Worm (Caenorhabditis elegans) whole organism, L2 larva: ENCODE data around the gene Y51H7BR.4.

Experiments used
- ZK546.5 ChIP-seq: sonication (generic microtip); optimal IDR thresholded peaks from 2 replicates; lab custom pipeline; 2017; ENCODE audit warnings: missing biosample characterization, missing genetic modification characterization
- ama-1 ChIP-seq: fragments of 150-350 bp; optimal IDR thresholded peaks from 2 replicates; lab custom pipeline; 2018; ENCODE audit warnings: inconsistent platforms
- blmp-1 ChIP-seq: sonication (generic microtip); optimal IDR thresholded peaks from 2 replicates; lab custom pipeline; 2017; ENCODE audit warnings: missing genetic modification characterization, mild to moderate bottlenecking, missing compliant biosample characterization, antibody characterized with exemption, moderate library complexity; ENCODE audit not compliant: insufficient read depth
- ceh-16 ChIP-seq: fragments of 150-350 bp; optimal IDR thresholded peaks from 2 replicates; lab custom pipeline; 2014; ENCODE audit warnings: missing biosample characterization, missing genetic modification characterization
- ceh-82 ChIP-seq: fragments of 150-350 bp; optimal IDR thresholded peaks from 2 replicates; lab custom pipeline; 2014; ENCODE audit warnings: missing biosample characterization, missing genetic modification characterization
- crh-2 ChIP-seq: sonication (generic microtip); optimal IDR thresholded peaks from 2 replicates; lab custom pipeline; 2017; ENCODE audit warnings: missing biosample characterization, missing genetic modification characterization
- dmd-4 ChIP-seq: sonication (generic microtip); optimal IDR thresholded peaks from 2 replicates; lab custom pipeline; 2017; ENCODE audit warnings: missing biosample characterization, missing genetic modification characterization
- elt-3 ChIP-seq: sonication (generic microtip); optimal IDR thresholded peaks from 2 replicates; lab custom pipeline; 2017; ENCODE audit warnings: missing biosample characterization, missing genetic modification characterization
- fos-1 ChIP-seq: fragments of 150-350 bp; optimal IDR thresholded peaks from 2 replicates; lab custom pipeline; 2014; ENCODE audit warnings: missing biosample characterization, missing genetic modification characterization
- gmeb-1 ChIP-seq: fragments of 150-350 bp; optimal IDR thresholded peaks from 2 replicates; lab custom pipeline; 2014; ENCODE audit warnings: missing biosample characterization, missing genetic modification characterization
- lin-11 ChIP-seq: fragments of 150-350 bp; sonication (generic microtip); optimal IDR thresholded peaks from 2 replicates; lab custom pipeline; 2014; ENCODE audit warnings: missing biosample characterization, missing genetic modification characterization, inconsistent platforms, mixed read lengths
- lin-13 ChIP-seq: fragments of 150-350 bp; optimal IDR thresholded peaks from 2 replicates; lab custom pipeline; 2014; ENCODE audit warnings: missing biosample characterization, missing genetic modification reagents, missing genetic modification characterization
- lin-39 ChIP-seq: fragments of 150-350 bp; optimal IDR thresholded peaks from 2 replicates; lab custom pipeline; 2014; ENCODE audit warnings: missing biosample characterization, missing genetic modification reagents, missing genetic modification characterization
- nhr-10 ChIP-seq: sonication (generic microtip); optimal IDR thresholded peaks from 2 replicates; lab custom pipeline; 2017; ENCODE audit warnings: missing biosample characterization, missing genetic modification characterization
- nhr-12 ChIP-seq: fragments of 150-350 bp; optimal IDR thresholded peaks from 2 replicates; lab custom pipeline; 2014; ENCODE audit warnings: missing biosample characterization, missing genetic modification characterization
- nhr-23 ChIP-seq: fragments of 150-350 bp; optimal IDR thresholded peaks from 2 replicates; lab custom pipeline; 2014; ENCODE audit warnings: missing biosample characterization, missing genetic modification reagents, missing genetic modification characterization
- nhr-77 ChIP-seq: fragments of 150-350 bp; optimal IDR thresholded peaks from 2 replicates; lab custom pipeline; 2014; ENCODE audit warnings: missing biosample characterization, missing genetic modification characterization
- sem-4 ChIP-seq: fragments of 150-350 bp; optimal IDR thresholded peaks from 2 replicates; lab custom pipeline; 2014; ENCODE audit warnings: missing biosample characterization, missing genetic modification reagents, missing genetic modification characterization
- skn-1 ChIP-seq: sonication (generic microtip); optimal IDR thresholded peaks from 2 replicates; lab custom pipeline; 2017; ENCODE audit warnings: missing biosample characterization, missing genetic modification characterization
- sma-9 ChIP-seq, 2 experiments: fragments of 150-350 bp in 1 of 2; sonication (generic microtip) in 1 of 2; optimal IDR thresholded peaks; 2 replicates each; lab custom pipeline; 2014 to 2016; ENCODE audit warnings: missing genetic modification characterization in 2 of 2, mild to moderate bottlenecking in 1 of 2, missing biosample characterization in 1 of 2, missing compliant biosample characterization in 1 of 2, missing genetic modification reagents in 1 of 2, moderate library complexity in 1 of 2
- zag-1 ChIP-seq: fragments of 150-350 bp; optimal IDR thresholded peaks from 2 replicates; lab custom pipeline; 2014; ENCODE audit warnings: missing biosample characterization, missing genetic modification characterization
- ztf-11 ChIP-seq: sonication (generic microtip); optimal IDR thresholded peaks from 2 replicates; lab custom pipeline; 2017; ENCODE audit warnings: missing biosample characterization, missing genetic modification characterization

Gene Y51H7BR.4

DNA sequence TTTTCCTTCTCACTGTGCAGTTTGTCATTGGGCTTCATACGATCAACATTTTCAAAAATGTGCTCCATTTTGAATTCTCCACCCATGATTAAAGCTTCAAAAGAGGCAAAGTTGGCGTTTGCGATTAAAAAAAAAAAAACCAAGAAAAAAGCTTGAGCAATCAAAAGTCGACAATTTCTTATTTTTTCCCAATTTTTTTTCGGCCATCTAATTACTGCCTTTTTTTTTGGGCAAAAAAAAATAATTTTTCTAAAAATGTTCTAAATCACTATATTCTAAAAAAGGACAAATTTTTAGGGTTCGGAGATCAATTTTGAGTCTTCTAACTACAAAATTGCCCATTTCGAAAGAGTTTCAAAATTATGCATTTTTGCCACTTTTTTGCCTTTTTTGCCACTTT lies 46.9 kb downstream of the Y51H7BR.4 start, which contains the start of gene K05F6.10:
Gene K05F6.10, minus strand, starts transcription at position 101 of the 400 bp plus-strand sequence.
- no peak for TF ChIP-seq gmeb-1 (tag; lab: Kevin White, UChicago)
- TF ChIP-seq dmd-4 (tag; lab: Kevin White, UChicago) = no peak
- no peak for TF ChIP-seq nhr-77 (tag; lab: Kevin White, UChicago)
- TF ChIP-seq nhr-23 (tag; lab: Kevin White, UChicago) = no peak
- TF ChIP-seq sem-4 (tag; lab: Kevin White, UChicago) = no peak

ce11 chrII:1576772-1577171 lies 47.6 kb downstream of the Y51H7BR.4 start:
- TF ChIP-seq fos-1 (tag; lab: Kevin White, UChicago) (peak; percentile 82), nhr-10 (tag; lab: Kevin White, UChicago) (no peak)
- TF ChIP-seq, all 48 proteins: peak for 1

ce11 chrII:1579886-1580285 lies 50.7 kb downstream of the Y51H7BR.4 start, which contains the start of gene math-38:
Gene math-38, minus strand, starts transcription at chrII:1579986.
- TF ChIP-seq nhr-12 (tag; lab: Kevin White, UChicago) (no peak), lin-13 (GFP tag; lab: Kevin White, UChicago) (no peak), ceh-16 (tag; lab: Kevin White, UChicago) (no peak), ZK546.5 (tag; lab: Kevin White, UChicago) (no peak), elt-3 (tag; lab: Kevin White, UChicago) (no peak), lin-39 (tag; lab: Kevin White, UChicago) (no peak), ceh-82 (tag; lab: Kevin White, UChicago) (no peak), ama-1 (lab: Kevin White, UChicago) (no peak), sma-9 (GFP tag; optimal IDR thresholded peaks at IDR 0.05; lab: Kevin White, UChicago) (no peak), sma-9 (tag; optimal IDR thresholded peaks at IDR 0.05; lab: Kevin White, UChicago) (no peak), ztf-11 (tag; lab: Kevin White, UChicago) (no peak)

DNA sequence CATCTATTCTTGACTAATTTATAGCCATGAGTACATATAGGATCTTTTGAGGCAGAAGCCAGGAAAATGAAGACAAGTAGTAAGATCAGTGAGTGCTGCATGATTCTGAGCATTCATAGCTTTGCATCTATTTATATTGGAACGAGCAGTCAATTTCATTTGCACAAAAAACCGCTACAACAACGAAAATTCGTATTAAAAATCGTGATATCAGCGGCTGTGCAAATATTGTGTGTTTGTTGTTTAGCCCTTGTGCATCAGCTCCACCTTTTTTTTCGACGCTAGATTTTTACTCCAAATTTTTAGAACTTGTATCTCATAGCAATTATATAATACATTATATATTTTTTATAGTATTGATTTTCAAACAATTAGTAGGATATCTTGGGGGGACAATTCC lies 55.0 kb downstream of the Y51H7BR.4 start, which contains the start of gene clec-21:
Gene clec-21, minus strand, starts transcription at position 101 of the 400 bp plus-strand sequence.
- TF ChIP-seq ztf-11 (tag; lab: Kevin White, UChicago) (no peak), skn-1 (tag; lab: Kevin White, UChicago) (no peak), blmp-1 (tag; lab: Kevin White, UChicago) (no peak), crh-2 (tag; lab: Kevin White, UChicago) (no peak), lin-13 (GFP tag; lab: Kevin White, UChicago) (no peak), zag-1 (tag; lab: Kevin White, UChicago) (no peak), elt-3 (tag; lab: Kevin White, UChicago) (no peak), lin-11 (tag; lab: Kevin White, UChicago) (no peak)
- TF ChIP-seq, all 48 proteins: peak for 0
